Fruit fly (Drosophila melanogaster): Measurements from ENCODE around the gene CG2082.

The CG2082 gene

DNA sequence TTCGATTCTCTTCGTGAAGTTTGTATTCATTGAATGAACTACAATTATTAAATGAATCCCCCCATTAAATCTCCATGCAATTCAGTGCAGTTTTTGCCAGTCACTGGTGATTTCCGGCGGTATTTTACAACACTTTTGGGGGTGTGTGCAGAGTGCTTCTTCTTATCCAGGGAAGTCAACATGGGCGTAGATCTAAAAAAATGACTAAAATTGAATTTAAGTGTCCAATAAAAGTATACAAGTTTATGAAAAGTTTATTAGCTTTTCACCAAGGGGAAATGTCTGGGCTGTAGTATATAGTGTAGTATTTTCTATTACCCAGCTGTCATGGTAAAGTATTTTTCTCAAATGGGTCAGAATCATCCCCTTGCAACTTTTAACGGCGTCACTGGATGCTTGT, 10.6 kb upstream of the CG2082 start, which contains the start of gene Hpf1 (continued):
- TF ChIP-seq Hey (tag; optimal IDR thresholded peaks at IDR 0.05) (peak; percentile 86), bbx (GFP tag; IDR thresholded peaks at IDR 0.05; ENCODE audit: partially characterized antibody) (no peak), CG4854 (GFP tag; optimal IDR thresholded peaks at IDR 0.05) (peak; percentile 96), aop (GFP tag; IDR thresholded peaks at IDR 0.05) (peak; percentile 91), CG31388 (GFP tag; optimal IDR thresholded peaks at IDR 0.05) (peak; percentile 95), CG3407 (GFP tag; optimal IDR thresholded peaks at IDR 0.05) (peak; percentile 94), wek (GFP tag; optimal IDR thresholded peaks at IDR 0.05) (peak; percentile 99), Jarid2 (GFP tag; optimal IDR thresholded peaks at IDR 0.05) (peak; percentile 84), croc (GFP tag; conservative IDR thresholded peaks at IDR 0.05) (peak; percentile 94), CG12659 (GFP tag; optimal IDR thresholded peaks at IDR 0.05) (peak; percentile 99), Dfd (GFP tag; optimal IDR thresholded peaks at IDR 0.05) (peak in 1 of 2 experiments; percentile 19), Sin3A (optimal IDR thresholded peaks at IDR 0.05) (no peak), da (GFP tag; optimal IDR thresholded peaks at IDR 0.05) (peak; percentile 97), chm (GFP tag; IDR thresholded peaks at IDR 0.05) (peak; percentile 95), jumu (GFP tag; optimal IDR thresholded peaks at IDR 0.05) (peak; percentile 98), CG17802 (tag; optimal IDR thresholded peaks at IDR 0.05) (peak; percentile 79), CG12769 (tag; optimal IDR thresholded peaks at IDR 0.05) (peak; percentile 99), Fer3 (tag; optimal IDR thresholded peaks at IDR 0.05) (peak; percentile 98), pfk (GFP tag; optimal IDR thresholded peaks at IDR 0.05) (peak; percentile 51), stwl (tag; optimal IDR thresholded peaks at IDR 0.05) (peak; percentile 86), CG13624 (GFP tag; optimal IDR thresholded peaks at IDR 0.05) (peak; percentile 99), Usf (GFP tag; optimal IDR thresholded peaks at IDR 0.05) (peak; percentile 95), CG17612 (GFP tag; IDR thresholded peaks at IDR 0.05) (peak; percentile 95), CG18599 (GFP tag; optimal IDR thresholded peaks at IDR 0.05) (peak; percentile 99), Adf1 (GFP tag; IDR thresholded peaks at IDR 0.05) (peak; percentile 84), PHDP (tag; optimal IDR thresholded peaks at IDR 0.05) (peak; percentile 99), CG15479 (GFP tag; optimal IDR thresholded peaks at IDR 0.05) (peak; percentile 73), Abd-B (GFP tag; optimal IDR thresholded peaks at IDR 0.05) (peak; percentile 98), Hsf (GFP tag; optimal IDR thresholded peaks at IDR 0.05) (peak; percentile 99), CG17912 (GFP tag; optimal IDR thresholded peaks at IDR 0.05) (peak; percentile 86), CG30403 (GFP tag; optimal IDR thresholded peaks at IDR 0.05) (peak; percentile 99), cas (GFP tag; IDR thresholded peaks at IDR 0.05) (peak; percentile 96), Lhr (GFP tag; optimal IDR thresholded peaks at IDR 0.05) (peak; percentile 93), HHEX (GFP tag; optimal IDR thresholded peaks at IDR 0.05) (peak; percentile 98), tin (GFP tag; optimal IDR thresholded peaks at IDR 0.05) (peak; percentile 98), kay (GFP tag; optimal IDR thresholded peaks at IDR 0.05) (peak; percentile 96), gcm2 (GFP tag; optimal IDR thresholded peaks at IDR 0.05) (peak; percentile 96), CG6254 (GFP tag; optimal IDR thresholded peaks at IDR 0.05) (peak; percentile 93), CG11085 (GFP tag; IDR thresholded peaks at IDR 0.05) (peak; percentile 96), CG3726 (GFP tag; IDR thresholded peaks at IDR 0.05) (peak; percentile 96), luna (GFP tag; optimal IDR thresholded peaks at IDR 0.05) (peak; percentile 97), ftz-f1 (GFP tag; optimal IDR thresholded peaks at IDR 0.05) (peak; percentile 72), Hmr (GFP tag; optimal IDR thresholded peaks at IDR 0.05) (peak; percentile 99), CG9797 (GFP tag; optimal IDR thresholded peaks at IDR 0.05) (peak; percentile 29), Hand (GFP tag; optimal IDR thresholded peaks at IDR 0.05) (peak; percentile 96), sqz (GFP tag; optimal IDR thresholded peaks at IDR 0.05) (peak; percentile 91), NC2β (GFP tag; optimal IDR thresholded peaks at IDR 0.05) (peak; percentile 98), hth (optimal IDR thresholded peaks at IDR 0.05) (no peak), CG12236 (GFP tag; optimal IDR thresholded peaks at IDR 0.05) (peak; percentile 98), seq (GFP tag; IDR thresholded peaks at IDR 0.05) (peak; percentile 99), bowl (GFP tag; IDR thresholded peaks at IDR 0.05) (peak; percentile 92)

Measured in whole organism, embryonic.